Worm (Caenorhabditis elegans) whole organism, L1 larva: ENCODE data around the gene sra-35.

Experiments
- C16A3.4 ChIP-seq: fragments of 150-350 bp; optimal IDR thresholded peaks from 2 replicates; lab custom pipeline; 2014; ENCODE audit warnings: missing biosample characterization, missing genetic modification characterization
- C34B4.2 ChIP-seq: sonication (generic microtip); optimal IDR thresholded peaks from 2 replicates; lab custom pipeline; 2017; ENCODE audit warnings: mild to moderate bottlenecking, missing genetic modification characterization, missing compliant biosample characterization
- F16B12.6 ChIP-seq: fragments of 150-350 bp; optimal IDR thresholded peaks from 2 replicates; lab custom pipeline; 2014; ENCODE audit warnings: missing biosample characterization, missing genetic modification characterization
- aha-1 ChIP-seq: fragments of 150-350 bp; optimal IDR thresholded peaks from 2 replicates; lab custom pipeline; 2014; ENCODE audit warnings: missing biosample characterization, missing genetic modification characterization
- aly-2 ChIP-seq: fragments of 150-350 bp; optimal IDR thresholded peaks from 2 replicates; lab custom pipeline; 2014; ENCODE audit warnings: missing biosample characterization, missing genetic modification characterization
- ceh-63 ChIP-seq: fragments of 200-800 bp; sonication (Bioruptor generic); optimal IDR thresholded peaks from 2 replicates; lab custom pipeline; 2018; ENCODE audit warnings: mild to moderate bottlenecking, missing genetic modification characterization, missing compliant biosample characterization
- ces-1 ChIP-seq: fragments of 150-350 bp; optimal IDR thresholded peaks from 2 replicates; lab custom pipeline; 2014; ENCODE audit warnings: missing biosample characterization, missing genetic modification reagents, missing genetic modification characterization
- dsc-1 ChIP-seq: sonication (generic microtip); optimal IDR thresholded peaks from 2 replicates; lab custom pipeline; 2016; ENCODE audit warnings: mild to moderate bottlenecking, missing genetic modification characterization, missing compliant biosample characterization
- elt-2 ChIP-seq: sonication (generic microtip); optimal IDR thresholded peaks from 2 replicates; lab custom pipeline; 2016; ENCODE audit warnings: missing genetic modification characterization, mild to moderate bottlenecking, inconsistent platforms, missing compliant biosample characterization, missing genetic modification reagents
- fkh-4 ChIP-seq: sonication (generic microtip); optimal IDR thresholded peaks from 2 replicates; lab custom pipeline; 2016; ENCODE audit warnings: missing compliant biosample characterization, missing genetic modification characterization, borderline replicate concordance
- grh-1 ChIP-seq: fragments of 200-800 bp; sonication (Bioruptor generic); IDR thresholded peaks from 2 replicates; pipeline ENCODE4 v1.3.6; 2022; ENCODE audit warnings: missing genetic modification reagents, missing genetic modification characterization, missing compliant biosample characterization
- hpl-2 ChIP-seq: fragments of 150-350 bp; optimal IDR thresholded peaks from 2 replicates; lab custom pipeline; 2014; ENCODE audit warnings: missing biosample characterization, missing genetic modification reagents, missing genetic modification characterization
- lin-13 ChIP-seq: fragments of 150-350 bp; optimal IDR thresholded peaks from 2 replicates; lab custom pipeline; 2014; ENCODE audit warnings: missing biosample characterization, missing genetic modification reagents, missing genetic modification characterization
- lin-35 ChIP-seq, 2 experiments: fragments of 150-350 bp; optimal IDR thresholded peaks; 2 replicates each; lab custom pipeline; 2014; ENCODE audit warnings: missing biosample characterization in 2 of 2, missing genetic modification characterization in 2 of 2, missing genetic modification reagents in 2 of 2
- lin-39 ChIP-seq: fragments of 150-350 bp; optimal IDR thresholded peaks from 2 replicates; lab custom pipeline; 2014; ENCODE audit warnings: missing biosample characterization, missing genetic modification reagents, missing genetic modification characterization
- mdl-1 ChIP-seq, 2 experiments: fragments of 150-350 bp; optimal IDR thresholded peaks; 2 replicates each; lab custom pipeline; 2014 to 2017; ENCODE audit warnings: missing biosample characterization in 2 of 2, missing genetic modification characterization in 2 of 2, inconsistent platforms in 1 of 2
- mep-1 ChIP-seq: fragments of 150-350 bp; optimal IDR thresholded peaks from 2 replicates; lab custom pipeline; 2014; ENCODE audit warnings: missing biosample characterization, missing genetic modification characterization
- nhr-20 ChIP-seq: sonication (generic microtip); optimal IDR thresholded peaks from 2 replicates; lab custom pipeline; 2016; ENCODE audit warnings: mild to moderate bottlenecking, missing genetic modification characterization, missing compliant biosample characterization
- nhr-28 ChIP-seq: fragments of 150-350 bp; optimal IDR thresholded peaks from 2 replicates; lab custom pipeline; 2014; ENCODE audit warnings: missing biosample characterization, missing genetic modification characterization
- nhr-47 ChIP-seq: sonication (generic microtip); optimal IDR thresholded peaks from 2 replicates; lab custom pipeline; 2016; ENCODE audit warnings: mild to moderate bottlenecking, missing genetic modification characterization, moderate library complexity, missing compliant biosample characterization
- nhr-76 ChIP-seq: sonication (generic microtip); optimal IDR thresholded peaks from 2 replicates; lab custom pipeline; 2017; ENCODE audit warnings: missing biosample characterization, missing genetic modification characterization
- nhr-84 ChIP-seq: sonication (generic microtip); optimal IDR thresholded peaks from 2 replicates; lab custom pipeline; 2017; ENCODE audit warnings: missing biosample characterization, missing genetic modification characterization
- nhr-90 ChIP-seq: sonication (generic microtip); optimal IDR thresholded peaks from 2 replicates; lab custom pipeline; 2016; ENCODE audit warnings: mild to moderate bottlenecking, missing genetic modification characterization, missing compliant biosample characterization; ENCODE audit not compliant: poor library complexity
- pqm-1 ChIP-seq: sonication (generic microtip); optimal IDR thresholded peaks from 3 replicates; lab custom pipeline; 2017; ENCODE audit warnings: missing biosample characterization, missing genetic modification characterization
- rnt-1 ChIP-seq: sonication (generic microtip); optimal IDR thresholded peaks from 2 replicates; lab custom pipeline; 2016; ENCODE audit warnings: mild to moderate bottlenecking, missing genetic modification characterization, moderate library complexity, missing compliant biosample characterization
- skn-1 ChIP-seq: fragments of 150-350 bp; optimal IDR thresholded peaks from 2 replicates; lab custom pipeline; 2014; ENCODE audit warnings: missing biosample characterization, missing genetic modification characterization
- sptf-1 ChIP-seq: fragments of 150-350 bp; optimal IDR thresholded peaks from 2 replicates; lab custom pipeline; 2014; ENCODE audit warnings: missing biosample characterization, missing genetic modification characterization
- sup-37 ChIP-seq: fragments of 200-800 bp; sonication (Bioruptor generic); optimal IDR thresholded peaks from 2 replicates; lab custom pipeline; 2018; ENCODE audit warnings: mild to moderate bottlenecking, missing genetic modification characterization, missing compliant biosample characterization
- swsn-7 ChIP-seq: sonication (generic microtip); optimal IDR thresholded peaks from 2 replicates; lab custom pipeline; 2016; ENCODE audit warnings: missing genetic modification characterization, missing compliant biosample characterization
- tlp-1 ChIP-seq: fragments of 150-350 bp; optimal IDR thresholded peaks from 2 replicates; lab custom pipeline; 2014; ENCODE audit warnings: missing biosample characterization, missing genetic modification characterization
- unc-130 ChIP-seq: fragments of 150-350 bp; optimal IDR thresholded peaks from 2 replicates; lab custom pipeline; 2017; ENCODE audit warnings: missing biosample characterization, missing genetic modification characterization, inconsistent platforms
- unc-30 ChIP-seq: sonication (generic microtip); optimal IDR thresholded peaks from 2 replicates; lab custom pipeline; 2017; ENCODE audit warnings: missing biosample characterization, missing genetic modification characterization
- vab-15 ChIP-seq: sonication (generic microtip); optimal IDR thresholded peaks from 2 replicates; lab custom pipeline; 2017; ENCODE audit warnings: missing genotype, mild to moderate bottlenecking, missing genetic modification characterization, missing compliant biosample characterization
- zip-4 ChIP-seq: fragments of 200-800 bp; sonication (Bioruptor generic); optimal IDR thresholded peaks from 2 replicates; lab custom pipeline; 2018; ENCODE audit warnings: mild to moderate bottlenecking, missing genetic modification characterization, moderate library complexity, missing compliant biosample characterization

Gene sra-35

ce11 chrII:4494532-4494931 is 33.2 kb downstream of the sra-35 start (continued):
- no peak for TF ChIP-seq swsn-7

ce11 chrII:4490729-4491128 is 37.0 kb downstream of the sra-35 start, which contains the start of gene T05C1.5:
Gene T05C1.5, minus strand, starts transcription at chrII:4490829.
- TF ChIP-seq dsc-1 (tag; lab: Kevin White, UChicago) (no peak), fkh-4 (tag; lab: Kevin White, UChicago) (no peak), nhr-28 (tag; lab: Kevin White, UChicago) (no peak), ces-1 (GFP tag; lab: Kevin White, UChicago) (no peak), tlp-1 (tag; lab: Kevin White, UChicago) (no peak), lin-13 (no peak), mdl-1 (tag; optimal IDR thresholded peaks at IDR 0.05; lab: Kevin White, UChicago) (no peak), sptf-1 (tag; lab: Kevin White, UChicago) (no peak), lin-35 (GFP tag; optimal IDR thresholded peaks at IDR 0.05; lab: Kevin White, UChicago) (no peak), F16B12.6 (tag; lab: Kevin White, UChicago) (no peak)
- TF ChIP-seq, all 84 proteins: peak for 0

- TF ChIP-seq nhr-84 (tag; lab: Kevin White, UChicago): no peak
- TF ChIP-seq zip-4: no peak
- TF ChIP-seq rnt-1 (tag; lab: Kevin White, UChicago): no peak
- no peak for TF ChIP-seq nhr-47
- no peak for TF ChIP-seq unc-30 (tag; lab: Kevin White, UChicago)
- TF ChIP-seq unc-130 (tag; lab: Kevin White, UChicago): no peak
- no peak for TF ChIP-seq nhr-20
- TF ChIP-seq sptf-1 (tag; lab: Kevin White, UChicago): no peak
- TF ChIP-seq aly-2 (tag; lab: Kevin White, UChicago): no peak
- no peak for TF ChIP-seq ceh-63 (GFP tag; lab: Kevin White, UChicago)
Measured at ce11 chrII:4489288-4489687, 38.4 kb downstream of the sra-35 start, which contains the start of gene T05C1.3. Gene T05C1.3, minus strand, starts transcription at chrII:4489388.

ce11 chrII:4482021-4482420 is 45.7 kb downstream of the sra-35 start, which contains the start of gene T05C1.2:
Gene T05C1.2, minus strand, starts transcription at chrII:4482121.
- TF ChIP-seq nhr-90 (tag; lab: Kevin White, UChicago): no peak

- TF ChIP-seq rnt-1 (tag; lab: Kevin White, UChicago) (no peak), mep-1 (tag; lab: Kevin White, UChicago) (no peak), elt-2 (no peak), nhr-76 (no peak), lin-13 (no peak), pqm-1 (tag; lab: Kevin White, UChicago) (no peak), unc-130 (tag; lab: Kevin White, UChicago) (no peak), grh-1 (GFP tag; lab: Robert Waterston, UW) (no peak), skn-1 (tag; lab: Kevin White, UChicago) (no peak), sup-37 (GFP tag; lab: Kevin White, UChicago) (no peak), C16A3.4 (no peak), F16B12.6 (tag; lab: Kevin White, UChicago) (no peak), hpl-2 (GFP tag; lab: Kevin White, UChicago) (no peak), aha-1 (tag; lab: Kevin White, UChicago) (no peak), C34B4.2 (tag; lab: Kevin White, UChicago) (no peak), lin-39 (tag; lab: Kevin White, UChicago) (no peak), vab-15 (no peak), nhr-28 (tag; lab: Kevin White, UChicago) (no peak)
Measured at ce11 chrII:4478303-4478702, 49.4 kb downstream of the sra-35 start, which contains the start of gene T05C1.1. Gene T05C1.1, plus strand, starts transcription at chrII:4478603.
